Fruit fly (Drosophila melanogaster): Measurements from ENCODE around the gene CG14309.

CG14309 gene

DNA sequence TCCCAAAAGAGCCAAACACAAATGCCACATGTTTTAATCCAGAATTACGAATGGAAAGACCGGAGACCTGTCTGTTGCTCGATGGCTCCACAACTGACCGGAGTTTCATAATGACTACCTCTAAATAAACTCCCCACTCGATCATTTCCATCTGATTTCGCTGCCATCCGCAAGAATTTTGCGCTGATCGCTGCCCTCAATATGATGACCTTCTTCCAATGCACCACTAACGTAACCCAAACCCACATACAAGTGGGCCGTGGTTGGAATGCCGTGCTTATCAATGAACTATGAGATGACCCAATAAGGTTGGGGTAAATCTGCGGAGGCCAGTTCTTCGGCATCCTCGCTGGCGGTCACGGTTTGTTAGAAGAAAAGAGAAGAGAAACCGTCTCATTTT is at the start of gene CG14309:
TSS of gene CG14309 (minus strand) at position 101 of the 400 bp plus-strand sequence.
- TF ChIP-seq CG10669 (GFP tag; optimal IDR thresholded peaks at IDR 0.05) (no peak), dac (GFP tag; optimal IDR thresholded peaks at IDR 0.05) (no peak), CG6808 (GFP tag; optimal IDR thresholded peaks at IDR 0.05) (no peak), Met (GFP tag; optimal IDR thresholded peaks at IDR 0.05) (no peak), CG15336 (GFP tag; IDR thresholded peaks at IDR 0.05) (no peak), pdm3 (GFP tag; optimal IDR thresholded peaks at IDR 0.05) (no peak), Eip75B (GFP tag; optimal IDR thresholded peaks at IDR 0.05) (no peak), fd85E (GFP tag; optimal IDR thresholded peaks at IDR 0.05) (no peak), CG4318 (GFP tag; optimal IDR thresholded peaks at IDR 0.05) (no peak), fd59A (GFP tag; optimal IDR thresholded peaks at IDR 0.05) (no peak), CG7368 (GFP tag; optimal IDR thresholded peaks at IDR 0.05) (no peak), topi (GFP tag; optimal IDR thresholded peaks at IDR 0.05) (no peak)

DNA sequence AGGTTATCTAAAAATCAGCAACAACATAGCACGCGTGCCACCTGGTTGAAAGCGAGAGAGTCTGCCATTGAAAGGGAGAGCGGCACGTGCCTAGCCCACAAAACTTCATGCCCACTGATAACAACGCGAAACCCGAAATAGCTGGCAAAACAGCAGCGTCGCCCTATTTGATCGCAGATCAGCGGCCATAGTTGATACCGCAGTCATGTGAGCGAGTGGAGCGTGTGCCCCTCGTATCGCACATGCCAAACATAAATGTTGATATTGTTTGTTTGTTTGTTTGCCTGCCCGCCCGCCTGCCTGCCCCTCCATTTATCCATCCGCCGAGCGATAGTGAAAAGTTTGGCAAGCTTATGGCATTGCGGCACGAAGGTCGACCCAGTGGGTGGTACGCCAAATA is 48.0 kb upstream of the CG14309 start:
- TF ChIP-seq fkh (GFP tag; optimal IDR thresholded peaks at IDR 0.05): peak; percentile 84
- no peak for TF ChIP-seq fd59A (GFP tag; optimal IDR thresholded peaks at IDR 0.05)
- TF ChIP-seq CG8319 (GFP tag; optimal IDR thresholded peaks at IDR 0.05): no peak
- peak; percentile 50 for TF ChIP-seq svp (GFP tag)
- no peak for TF ChIP-seq CG11762 (GFP tag; optimal IDR thresholded peaks at IDR 0.05; ENCODE audit: insufficient read depth)
- no peak for TF ChIP-seq Sox14 (GFP tag; optimal IDR thresholded peaks at IDR 0.05)

DNA sequence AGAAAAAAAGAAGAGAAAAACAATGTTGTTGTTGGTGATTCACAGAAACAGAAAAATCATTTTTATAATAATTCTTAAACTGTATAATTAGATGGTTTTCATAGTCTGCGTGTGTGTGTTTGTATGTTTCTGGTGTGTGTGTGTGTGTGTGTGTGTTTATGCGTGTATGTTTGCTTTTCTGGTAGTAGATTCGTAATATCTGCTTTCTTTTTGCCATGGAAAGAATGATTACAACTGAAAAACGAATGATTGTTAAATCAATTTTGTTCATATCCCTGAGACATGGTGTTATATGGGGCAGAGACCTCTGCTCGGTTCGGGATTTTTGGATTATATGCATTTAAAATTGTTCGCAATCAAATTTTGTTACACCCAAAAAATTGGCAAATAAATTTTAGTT is 38.5 kb upstream of the CG14309 start:
- TF ChIP-seq CG4318 (GFP tag; optimal IDR thresholded peaks at IDR 0.05) (no peak), esn (GFP tag; optimal IDR thresholded peaks at IDR 0.05) (no peak), net (GFP tag; optimal IDR thresholded peaks at IDR 0.05) (no peak), achi (GFP tag; optimal IDR thresholded peaks at IDR 0.05) (no peak), salr (GFP tag; optimal IDR thresholded peaks at IDR 0.05) (no peak), CG8319 (GFP tag; optimal IDR thresholded peaks at IDR 0.05) (no peak)

DNA sequence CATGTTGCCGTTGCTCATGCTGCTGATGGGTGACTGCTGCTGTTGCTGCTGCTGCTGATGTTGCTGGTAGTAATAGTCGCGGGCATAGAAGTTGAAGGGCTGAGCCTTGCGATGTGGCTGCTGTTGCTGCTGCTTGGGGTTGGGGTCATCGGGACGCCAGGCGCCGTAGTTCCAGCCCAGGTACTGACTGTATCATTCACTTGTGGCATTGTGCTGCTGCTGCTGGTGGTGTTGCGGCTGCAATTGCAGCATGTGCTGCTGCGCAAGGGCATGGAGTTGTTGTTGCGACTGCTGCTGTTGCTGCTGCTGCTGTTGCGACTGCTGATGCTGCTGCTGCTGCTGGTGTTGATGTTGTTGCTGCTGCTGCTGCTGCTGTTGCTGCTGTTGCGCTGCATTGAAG is 37.6 kb upstream of the CG14309 start:
- TF ChIP-seq CG8119 (GFP tag; IDR thresholded peaks at IDR 0.05): no peak
- no peak for TF ChIP-seq vri (GFP tag; optimal IDR thresholded peaks at IDR 0.05)
- no peak for TF ChIP-seq Sox15 (GFP tag; optimal IDR thresholded peaks at IDR 0.05)
- TF ChIP-seq CG6163 (GFP tag; IDR thresholded peaks at IDR 0.05): no peak
- TF ChIP-seq CG3919 (GFP tag; optimal IDR thresholded peaks at IDR 0.05): peak; percentile 18

DNA sequence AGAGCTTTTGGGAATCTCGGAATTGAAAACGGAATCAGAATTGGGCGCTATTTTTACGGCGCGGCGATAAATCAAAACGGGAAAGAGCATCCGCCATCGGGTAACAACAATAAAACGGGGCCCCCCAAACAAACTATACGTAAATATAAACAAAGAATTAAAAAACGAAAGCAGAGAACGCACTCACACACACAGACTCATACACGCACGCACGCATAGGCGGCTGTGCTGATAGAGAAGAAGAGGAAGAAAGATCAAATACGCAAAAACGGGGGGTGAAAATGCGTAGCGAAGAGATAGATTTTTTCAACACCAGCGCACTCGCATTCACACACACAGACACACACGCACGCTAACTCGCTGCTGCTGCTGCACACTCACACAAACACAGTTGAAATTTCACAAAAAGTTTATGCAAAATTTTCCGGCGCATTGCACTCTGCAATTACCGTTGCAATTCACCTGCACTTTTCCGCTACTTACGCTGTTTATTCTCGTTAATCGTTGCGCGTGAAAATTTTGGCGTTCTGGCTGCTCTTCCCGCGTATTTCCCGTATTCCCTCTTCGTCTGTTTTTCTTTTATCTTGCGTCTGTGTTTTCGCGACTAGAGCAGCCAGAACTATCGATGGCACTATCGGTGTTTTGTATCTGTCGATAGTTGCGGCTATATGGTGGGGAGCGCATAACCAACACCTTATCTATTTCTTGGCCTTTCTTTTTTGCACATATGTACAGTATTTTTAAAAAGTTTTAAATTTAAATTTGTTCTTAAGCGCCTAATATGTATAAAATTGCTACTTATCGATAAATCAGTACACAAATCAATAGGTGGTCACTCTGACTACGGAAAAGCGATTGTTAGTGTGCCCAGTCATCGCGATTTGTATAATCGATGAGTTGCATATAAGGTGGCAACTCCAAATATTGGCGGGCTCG is 27.7 kb upstream of the CG14309 start, which contains the start of gene CG31122:
TSS of gene CG31122 (minus strand) at position 596 of the 936 bp plus-strand sequence.
- TF ChIP-seq OdsH (GFP tag; optimal IDR thresholded peaks at IDR 0.05) (no peak), Lpt (GFP tag; optimal IDR thresholded peaks at IDR 0.05) (peak; percentile 47), Ets21C (GFP tag; optimal IDR thresholded peaks at IDR 0.05) (no peak), CG1621 (tag; optimal IDR thresholded peaks at IDR 0.05) (peak; percentile 19), fd59A (GFP tag; optimal IDR thresholded peaks at IDR 0.05) (no peak), Met (GFP tag; optimal IDR thresholded peaks at IDR 0.05) (no peak), lz (GFP tag; optimal IDR thresholded peaks at IDR 0.05) (peak; percentile 37), Hr4 (GFP tag; optimal IDR thresholded peaks at IDR 0.05) (peak; percentile 12), CG6792 (GFP tag; optimal IDR thresholded peaks at IDR 0.05) (no peak), net (GFP tag; optimal IDR thresholded peaks at IDR 0.05) (no peak), CG3032 (tag; optimal IDR thresholded peaks at IDR 0.05) (no peak), CG7368 (GFP tag; optimal IDR thresholded peaks at IDR 0.05) (no peak), dsx (GFP tag; optimal IDR thresholded peaks at IDR 0.05; ENCODE audit: poor library complexity, severe bottlenecking) (peak; percentile 20), Sox14 (GFP tag; optimal IDR thresholded peaks at IDR 0.05) (peak; percentile 47), CG31627 (GFP tag; optimal IDR thresholded peaks at IDR 0.05) (peak; percentile 56), CG11902 (GFP tag; optimal IDR thresholded peaks at IDR 0.05) (no peak), spab (GFP tag; optimal IDR thresholded peaks at IDR 0.05) (no peak), svp (GFP tag) (no peak), CG10631 (GFP tag; optimal IDR thresholded peaks at IDR 0.05) (no peak), eg (GFP tag; IDR thresholded peaks at IDR 0.05) (no peak), CG11294 (GFP tag; IDR thresholded peaks at IDR 0.05) (no peak), CG15336 (GFP tag; IDR thresholded peaks at IDR 0.05) (peak; percentile 43), vri (GFP tag; optimal IDR thresholded peaks at IDR 0.05) (no peak), salr (GFP tag; optimal IDR thresholded peaks at IDR 0.05) (peak in 1 of 2 experiments; percentile 20), dac (GFP tag; optimal IDR thresholded peaks at IDR 0.05) (peak; percentile 19), achi (GFP tag; optimal IDR thresholded peaks at IDR 0.05) (no peak), Hr38 (GFP tag; optimal IDR thresholded peaks at IDR 0.05) (no peak)

Data from whole organism, prepupa.